Worm (Caenorhabditis elegans) whole organism, L3 larva: Measurements from ENCODE around the gene lron-12.

Source experiments
- R02D3.7 ChIP-seq: fragments of 150-350 bp; optimal IDR thresholded peaks from 2 replicates; lab custom pipeline; 2014; ENCODE audit warnings: missing biosample characterization, missing genetic modification characterization
- ZK546.5 ChIP-seq: sonication (generic microtip); optimal IDR thresholded peaks from 2 replicates; lab custom pipeline; 2017; ENCODE audit warnings: missing biosample characterization, missing genetic modification characterization
- ama-1 ChIP-seq: fragments of 150-350 bp; optimal IDR thresholded peaks from 2 replicates; lab custom pipeline; 2018
- ceh-16 ChIP-seq: sonication (generic microtip); optimal IDR thresholded peaks from 2 replicates; lab custom pipeline; 2017; ENCODE audit warnings: missing biosample characterization, missing genetic modification characterization
- ceh-28 ChIP-seq: fragments of 150-350 bp; optimal IDR thresholded peaks from 2 replicates; lab custom pipeline; 2014; ENCODE audit warnings: missing biosample characterization, missing genetic modification reagents, missing genetic modification characterization
- ceh-82 ChIP-seq: fragments of 150-350 bp; optimal IDR thresholded peaks from 2 replicates; lab custom pipeline; 2014; ENCODE audit warnings: missing biosample characterization, missing genetic modification characterization
- ceh-9 ChIP-seq: sonication (generic microtip); optimal IDR thresholded peaks from 2 replicates; lab custom pipeline; 2018; ENCODE audit warnings: missing biosample characterization, missing genetic modification characterization
- egl-5 ChIP-seq: fragments of 150-350 bp; optimal IDR thresholded peaks from 2 replicates; lab custom pipeline; 2017; ENCODE audit warnings: missing biosample characterization, missing genetic modification reagents, missing genetic modification characterization, inconsistent platforms
- fkh-2 ChIP-seq: fragments of 150-350 bp; optimal IDR thresholded peaks from 2 replicates; lab custom pipeline; 2014; ENCODE audit warnings: missing biosample characterization, missing genetic modification reagents, missing genetic modification characterization
- hmg-11 ChIP-seq: sonication (generic microtip); optimal IDR thresholded peaks from 2 replicates; lab custom pipeline; 2016; ENCODE audit warnings: missing genetic modification characterization, missing compliant biosample characterization
- jun-1 ChIP-seq: fragments of 150-350 bp; optimal IDR thresholded peaks from 2 replicates; lab custom pipeline; 2014; ENCODE audit warnings: missing biosample characterization, missing genetic modification reagents, missing genetic modification characterization
- lin-15B ChIP-seq: fragments of 150-350 bp; optimal IDR thresholded peaks from 2 replicates; lab custom pipeline; 2014; ENCODE audit warnings: missing biosample characterization, missing genetic modification characterization
- lin-39 ChIP-seq: fragments of 150-350 bp; optimal IDR thresholded peaks from 2 replicates; lab custom pipeline; 2018; ENCODE audit warnings: missing biosample characterization, missing genetic modification reagents, missing genetic modification characterization
- mdl-1 ChIP-seq: fragments of 150-350 bp; optimal IDR thresholded peaks from 2 replicates; lab custom pipeline; 2014; ENCODE audit warnings: missing biosample characterization, missing genetic modification characterization
- nfya-1 ChIP-seq: sonication (generic microtip); optimal IDR thresholded peaks from 2 replicates; lab custom pipeline; 2017; ENCODE audit warnings: missing genetic modification characterization, mild to moderate bottlenecking, missing compliant biosample characterization, antibody characterized with exemption, moderate library complexity; ENCODE audit not compliant: insufficient read depth
- nhr-11 ChIP-seq: fragments of 150-350 bp; optimal IDR thresholded peaks from 2 replicates; lab custom pipeline; 2014; ENCODE audit warnings: missing biosample characterization, missing genetic modification characterization
- nhr-12 ChIP-seq: fragments of 150-350 bp; optimal IDR thresholded peaks from 2 replicates; lab custom pipeline; 2014; ENCODE audit warnings: missing biosample characterization, missing genetic modification characterization
- nhr-23 ChIP-seq: fragments of 150-350 bp; optimal IDR thresholded peaks from 2 replicates; lab custom pipeline; 2014; ENCODE audit warnings: missing biosample characterization, missing genetic modification reagents, missing genetic modification characterization
- nhr-25 ChIP-seq: sonication (generic microtip); optimal IDR thresholded peaks from 2 replicates; lab custom pipeline; 2017; ENCODE audit warnings: missing biosample characterization, missing genetic modification characterization
- nhr-76 ChIP-seq: fragments of 150-350 bp; sonication (generic microtip); optimal IDR thresholded peaks from 5 replicates; lab custom pipeline; 2014; ENCODE audit warnings: missing biosample characterization, missing genetic modification characterization
- nhr-77 ChIP-seq: fragments of 150-350 bp; optimal IDR thresholded peaks from 2 replicates; lab custom pipeline; 2014; ENCODE audit warnings: missing biosample characterization, missing genetic modification characterization
- pha-4 ChIP-seq: fragments of 150-350 bp; optimal IDR thresholded peaks from 2 replicates; lab custom pipeline; 2014; ENCODE audit warnings: missing biosample characterization, missing genetic modification reagents, missing genetic modification characterization
- sea-2 ChIP-seq: fragments of 150-350 bp; sonication (generic microtip); optimal IDR thresholded peaks from 4 replicates; lab custom pipeline; 2014; ENCODE audit warnings: missing biosample characterization, missing genetic modification reagents, missing genetic modification characterization
- skn-1 ChIP-seq: fragments of 150-350 bp; optimal IDR thresholded peaks from 2 replicates; lab custom pipeline; 2014; ENCODE audit warnings: missing biosample characterization, missing genetic modification characterization
- snpc-4 ChIP-seq: fragments of 150-350 bp; optimal IDR thresholded peaks from 2 replicates; lab custom pipeline; 2014; ENCODE audit warnings: missing biosample characterization, missing genetic modification characterization
- tbx-2 ChIP-seq: sonication (generic microtip); optimal IDR thresholded peaks from 2 replicates; lab custom pipeline; 2016; ENCODE audit warnings: mild to moderate bottlenecking, missing genetic modification characterization, missing compliant biosample characterization

lron-12 gene

DNA sequence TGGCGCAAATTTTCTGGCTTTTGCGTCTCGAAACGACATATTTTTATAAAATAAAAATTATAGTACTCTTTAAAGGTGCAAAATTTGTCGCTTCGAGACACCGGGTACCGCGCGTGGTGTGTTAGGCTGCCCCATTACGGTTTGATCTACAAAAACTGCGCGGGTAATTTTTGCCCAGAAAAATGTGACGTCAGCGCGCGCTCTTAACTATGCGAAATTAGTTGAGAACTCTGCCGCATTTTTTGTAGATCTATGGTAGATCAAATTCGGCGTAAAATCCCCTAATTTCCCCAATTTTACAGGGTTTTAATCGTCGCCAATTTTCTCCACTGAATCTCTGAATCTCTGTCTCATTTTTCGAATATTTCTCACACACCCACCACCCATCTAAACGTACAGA is 42.2 kb upstream of the lron-12 start, which contains the start of gene Y75B8A.8:
TSS of gene Y75B8A.8 (plus strand) at position 301 of the 400 bp plus-strand sequence.
- TF ChIP-seq ama-1 (lab: Kevin White, UChicago) (no peak), skn-1 (tag; lab: Kevin White, UChicago) (no peak), ceh-82 (tag; lab: Kevin White, UChicago) (no peak), egl-5 (no peak), snpc-4 (tag; lab: Kevin White, UChicago) (no peak), nhr-25 (tag; lab: Kevin White, UChicago) (no peak)

ce11 chrIII:12159208-12159607 is 40.9 kb upstream of the lron-12 start:
- TF ChIP-seq ceh-9 (tag; lab: Kevin White, UChicago): no peak
- no peak for TF ChIP-seq ZK546.5 (tag; lab: Kevin White, UChicago)
- no peak for TF ChIP-seq nhr-77
- TF ChIP-seq nhr-25 (tag; lab: Kevin White, UChicago): no peak
- no peak for TF ChIP-seq nhr-76

ce11 chrIII:12157576-12157975 is 39.3 kb upstream of the lron-12 start:
- TF ChIP-seq nfya-1 (peak; percentile 78), mdl-1 (tag; lab: Kevin White, UChicago) (no peak)

DNA sequence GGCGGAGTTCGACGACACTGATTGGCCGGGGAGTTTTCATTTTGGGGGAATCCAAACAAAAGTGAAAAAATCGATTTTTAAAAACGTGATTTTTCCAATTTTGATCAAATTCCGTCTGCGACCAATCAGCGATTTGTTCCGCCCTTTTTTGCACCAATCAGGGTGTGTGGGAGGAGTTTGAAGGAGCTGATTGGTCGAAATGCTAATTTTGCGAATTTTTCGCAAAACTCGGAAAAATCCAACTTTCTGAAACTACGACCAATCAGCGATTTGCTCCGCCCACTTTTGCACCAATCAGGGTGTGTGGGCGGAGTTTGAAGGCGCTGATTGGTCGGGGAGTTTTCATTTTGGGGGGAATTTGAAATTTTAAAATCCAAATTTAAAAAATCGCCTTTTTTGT is 38.3 kb upstream of the lron-12 start:
- TF ChIP-seq nfya-1 (peak; percentile 77), ZK546.5 (tag; lab: Kevin White, UChicago) (no peak)
- TF ChIP-seq, all 47 proteins: peak for 1

DNA sequence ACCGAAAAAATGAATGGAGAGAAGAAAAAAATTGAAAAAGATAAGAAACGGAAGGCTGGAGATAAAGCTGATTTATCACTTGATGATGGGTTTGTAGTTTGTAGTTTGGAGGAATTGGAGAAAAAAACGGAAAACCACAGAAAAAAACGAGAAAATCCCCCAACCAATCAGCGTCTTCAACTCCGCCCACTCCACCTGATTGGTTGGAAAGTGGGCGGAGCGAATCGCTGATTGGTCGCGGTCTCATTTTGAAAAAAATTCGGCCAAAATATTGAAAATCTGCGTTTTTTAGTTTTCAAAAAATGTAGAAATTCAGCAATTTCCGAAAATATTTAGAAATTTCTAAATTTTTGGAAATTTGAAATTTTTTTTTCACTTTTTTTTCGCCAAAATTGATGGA is 37.5 kb upstream of the lron-12 start:
- TF ChIP-seq R02D3.7 (tag; lab: Kevin White, UChicago): no peak
- no peak for TF ChIP-seq ceh-16 (tag; lab: Kevin White, UChicago)
- TF ChIP-seq tbx-2 (tag; lab: Kevin White, UChicago): no peak
- TF ChIP-seq sea-2 (GFP tag; lab: Kevin White, UChicago): no peak
- no peak for TF ChIP-seq pha-4
- no peak for TF ChIP-seq lin-15B (tag; lab: Kevin White, UChicago)
- TF ChIP-seq nfya-1: peak; percentile 99
- TF ChIP-seq fkh-2: no peak

ce11 chrIII:12153514-12153913 is 35.2 kb upstream of the lron-12 start:
- TF ChIP-seq nfya-1 (peak; percentile 74), jun-1 (tag; lab: Kevin White, UChicago) (no peak), nhr-11 (tag; lab: Kevin White, UChicago) (no peak), ceh-9 (tag; lab: Kevin White, UChicago) (no peak), mdl-1 (tag; lab: Kevin White, UChicago) (no peak), nhr-12 (tag; lab: Kevin White, UChicago) (no peak), ceh-28 (tag; lab: Kevin White, UChicago) (no peak), nhr-23 (no peak)

DNA sequence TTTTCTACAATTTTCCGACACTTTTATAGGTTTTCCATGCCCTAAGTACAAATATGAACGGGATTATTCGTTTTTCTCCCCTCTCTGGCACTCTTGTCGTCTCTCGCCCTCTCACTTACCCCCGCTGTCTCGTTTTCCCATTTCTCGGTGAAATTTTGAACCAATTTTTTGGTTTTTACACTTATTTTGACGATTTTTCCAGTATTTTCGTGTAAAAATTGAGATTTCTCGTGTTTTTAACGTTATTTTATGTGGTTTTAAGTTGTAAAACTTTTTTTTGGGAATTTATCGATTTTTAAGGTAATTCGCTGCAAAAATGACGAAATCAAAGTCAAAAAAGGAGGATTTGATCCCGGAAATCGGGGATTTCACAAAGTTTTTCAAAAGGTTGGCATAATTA is 34.3 kb upstream of the lron-12 start, which contains the start of gene Y75B8A.7:
TSS of gene Y75B8A.7 (plus strand) at position 301 of the 400 bp plus-strand sequence.
- peak; percentile 12 for TF ChIP-seq ceh-28 (tag; lab: Kevin White, UChicago)
- no peak for TF ChIP-seq jun-1 (tag; lab: Kevin White, UChicago)
- TF ChIP-seq hmg-11: peak; percentile 8
- TF ChIP-seq nhr-23: no peak

DNA sequence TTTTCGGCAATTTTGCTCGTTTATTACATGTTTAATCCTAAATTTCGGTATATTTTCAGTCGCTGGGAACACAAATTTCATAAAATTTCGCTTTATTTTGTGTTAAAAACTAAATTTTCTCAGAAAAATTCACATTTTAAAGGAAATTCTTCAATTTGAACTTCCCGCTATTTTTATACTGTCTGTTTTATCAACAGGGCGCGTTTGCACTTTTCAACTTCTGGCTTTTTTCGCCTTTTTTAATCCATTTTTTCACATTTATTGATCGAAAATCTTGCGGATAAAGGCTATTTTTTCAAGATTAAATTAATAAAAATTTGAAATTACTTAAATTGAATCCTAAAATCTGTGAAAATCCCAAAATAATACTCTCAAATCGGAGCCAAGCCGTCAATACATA is 33.9 kb upstream of the lron-12 start:
- TF ChIP-seq lin-39 (tag; lab: Kevin White, UChicago) (no peak), nhr-12 (tag; lab: Kevin White, UChicago) (no peak), ama-1 (lab: Kevin White, UChicago) (no peak), nfya-1 (peak; percentile 72), lin-15B (tag; lab: Kevin White, UChicago) (peak; percentile 78), skn-1 (tag; lab: Kevin White, UChicago) (peak; percentile 34), snpc-4 (tag; lab: Kevin White, UChicago) (peak; percentile 27), pha-4 (peak; percentile 68), nhr-25 (tag; lab: Kevin White, UChicago) (no peak), nhr-23 (peak; percentile 47)
- TF ChIP-seq, all 47 proteins: peak for 6
